Fruit fly (Drosophila melanogaster): Measurements from ENCODE around the gene IKKbeta.

- TF ChIP-seq ttk (optimal IDR thresholded peaks at IDR 0.05): no peak
- TF ChIP-seq h (optimal IDR thresholded peaks at IDR 0.05): no peak
- TF ChIP-seq Myc (optimal IDR thresholded peaks at IDR 0.05): no peak
- TF ChIP-seq insv (optimal IDR thresholded peaks at IDR 0.05): no peak
- no peak for TF ChIP-seq psq (optimal IDR thresholded peaks at IDR 0.05)
- TF ChIP-seq Sin3A (optimal IDR thresholded peaks at IDR 0.05): no peak
Observed at dm6 chr3R:16006806-16007556, 42.2 kb downstream of the IKKbeta start.

Measured in Kc167 (cell line).